Fruit fly (Drosophila melanogaster): ENCODE measurements around the gene CG3592.

The CG3592 gene

DNA sequence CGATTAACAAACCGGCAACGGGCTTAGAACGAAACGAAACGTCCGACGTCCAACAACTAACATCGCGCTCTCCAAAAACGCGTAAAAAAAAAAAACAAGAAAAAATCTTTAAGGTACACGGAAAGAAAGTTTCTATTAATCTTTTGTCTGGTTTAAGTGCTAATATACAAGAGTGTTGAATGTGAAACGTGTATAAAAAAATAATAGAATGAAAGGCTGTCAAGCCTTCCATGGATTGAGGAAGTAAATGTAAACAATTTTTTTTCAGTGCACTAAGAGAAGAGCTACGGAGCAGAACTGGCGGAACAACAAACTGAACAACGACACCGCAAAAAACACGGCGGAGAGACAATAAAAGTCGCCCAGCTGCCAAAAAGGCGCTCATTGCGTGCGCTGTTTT lies 15.2 kb upstream of the CG3592 start, which contains the start of gene CG3588 (continued):
- TF ChIP-seq CG8290 (GFP tag; optimal IDR thresholded peaks at IDR 0.05) (no peak), CG8290 (tag; optimal IDR thresholded peaks at IDR 0.05) (peak in 1 of 2 experiments; percentile 66), row (GFP tag; IDR thresholded peaks at IDR 0.05) (peak; percentile 79), nau (GFP tag; optimal IDR thresholded peaks at IDR 0.05) (peak; percentile 41), kay (GFP tag; optimal IDR thresholded peaks at IDR 0.05) (no peak), CG9609 (GFP tag; optimal IDR thresholded peaks at IDR 0.05) (peak; percentile 38), CG10543 (GFP tag; optimal IDR thresholded peaks at IDR 0.05) (no peak), CG12942 (GFP tag; optimal IDR thresholded peaks at IDR 0.05) (peak; percentile 16), CG9215 (GFP tag; IDR thresholded peaks at IDR 0.05) (peak; percentile 60), zf30C (GFP tag; optimal IDR thresholded peaks at IDR 0.05) (no peak), MESR4 (GFP tag; optimal IDR thresholded peaks at IDR 0.05) (no peak), mirr (GFP tag; optimal IDR thresholded peaks at IDR 0.05) (no peak), CG10274 (GFP tag; optimal IDR thresholded peaks at IDR 0.05) (peak; percentile 32), HLH4C (GFP tag; IDR thresholded peaks at IDR 0.05; ENCODE audit: partially characterized antibody) (no peak), croc (GFP tag; conservative IDR thresholded peaks at IDR 0.05) (peak; percentile 38; the same call in 2 of the 3 replicates), gcm (GFP tag; optimal IDR thresholded peaks at IDR 0.05) (no peak), CG13123 (GFP tag; optimal IDR thresholded peaks at IDR 0.05) (peak; percentile 67), H15 (GFP tag; IDR thresholded peaks at IDR 0.05) (peak; percentile 68), usp (GFP tag; optimal IDR thresholded peaks at IDR 0.05) (no peak), MTF-1 (GFP tag; optimal IDR thresholded peaks at IDR 0.05; ENCODE audit: borderline replicate concordance) (peak; percentile 21), CG4282 (GFP tag; optimal IDR thresholded peaks at IDR 0.05) (peak; percentile 6), dati (GFP tag; IDR thresholded peaks at IDR 0.05) (0 out of 2 replicates have a peak, but pooled peaks have one; percentile 37), CG31388 (GFP tag; optimal IDR thresholded peaks at IDR 0.05) (no peak), Fer2 (tag; optimal IDR thresholded peaks at IDR 0.05) (peak; percentile 41), sim (GFP tag; IDR thresholded peaks at IDR 0.05) (no peak), tll (GFP tag; optimal IDR thresholded peaks at IDR 0.05) (no peak), CG7786 (GFP tag; optimal IDR thresholded peaks at IDR 0.05) (peak; percentile 65), CG3065 (GFP tag; optimal IDR thresholded peaks at IDR 0.05) (no peak), Sox100B (GFP tag; optimal IDR thresholded peaks at IDR 0.05) (peak; percentile 44), CG2116 (GFP tag; optimal IDR thresholded peaks at IDR 0.05) (peak; percentile 20), Lim3 (GFP tag; IDR thresholded peaks at IDR 0.05) (no peak), Oaz (GFP tag; IDR thresholded peaks at IDR 0.05) (peak; percentile 56), CG6791 (GFP tag; IDR thresholded peaks at IDR 0.05; ENCODE audit: partially characterized antibody) (no peak), CG18599 (GFP tag; optimal IDR thresholded peaks at IDR 0.05) (peak; percentile 78), pho (GFP tag; optimal IDR thresholded peaks at IDR 0.05) (peak; percentile 82), Max (GFP tag; optimal IDR thresholded peaks at IDR 0.05) (peak; percentile 34), hth (optimal IDR thresholded peaks at IDR 0.05) (no peak), Six4 (GFP tag; optimal IDR thresholded peaks at IDR 0.05) (peak; percentile 42), dimm (GFP tag; IDR thresholded peaks at IDR 0.05) (no peak), sob (GFP tag; IDR thresholded peaks at IDR 0.05) (peak; percentile 79), ranshi (GFP tag; IDR thresholded peaks at IDR 0.05) (peak; percentile 83), Chrac-16 (GFP tag; optimal IDR thresholded peaks at IDR 0.05) (peak; percentile 68), Nf-YC (tag; optimal IDR thresholded peaks at IDR 0.05) (no peak), Oli (tag; optimal IDR thresholded peaks at IDR 0.05) (peak; percentile 65), ems (GFP tag; optimal IDR thresholded peaks at IDR 0.05) (peak; percentile 67), Opbp (GFP tag; IDR thresholded peaks at IDR 0.05; ENCODE audit: partially characterized antibody) (no peak), CG15696 (tag; optimal IDR thresholded peaks at IDR 0.05) (no peak), zen2 (GFP tag; IDR thresholded peaks at IDR 0.05; ENCODE audit: partially characterized antibody) (no peak), pum (GFP tag; optimal IDR thresholded peaks at IDR 0.05) (no peak), CG15269 (tag; optimal IDR thresholded peaks at IDR 0.05) (peak; percentile 81), CG7745 (tag; optimal IDR thresholded peaks at IDR 0.05) (no peak), rib (GFP tag; IDR thresholded peaks at IDR 0.05) (peak; percentile 84)
